Fruit fly (Drosophila melanogaster) whole organism, pupa: ENCODE data around the gene CG12689.

ENCODE experiments used
- CG10348 ChIP-seq: fragments of 200-800 bp; sonication (Bioruptor generic); IDR thresholded peaks from 2 replicates; pipeline ENCODE4 v1.3.6; 2022; ENCODE audit warnings: missing biosample characterization, missing genetic modification characterization
- CG12605 ChIP-seq: fragments of 200-800 bp; sonication (Bioruptor generic); IDR thresholded peaks from 2 replicates; pipeline ENCODE4 v1.3.6; 2022; ENCODE audit warnings: missing biosample characterization, missing genetic modification characterization
- CG13204 ChIP-seq: fragments of 200-800 bp; sonication (Bioruptor generic); optimal IDR thresholded peaks from 2 replicates; lab custom pipeline; 2018; ENCODE audit warnings: missing biosample characterization, mild to moderate bottlenecking, missing genetic modification characterization, moderate library complexity
- CG14655 ChIP-seq: fragments of 200-800 bp; sonication (Bioruptor generic); optimal IDR thresholded peaks from 3 replicates; lab custom pipeline; 2017; ENCODE audit warnings: mild to moderate bottlenecking, missing biosample characterization, missing genetic modification reagents, missing genetic modification characterization
- CG15710 ChIP-seq: fragments of 200-800 bp; sonication (Bioruptor generic); optimal IDR thresholded peaks from 2 replicates; lab custom pipeline; 2018; ENCODE audit warnings: missing biosample characterization, mild to moderate bottlenecking, missing genetic modification characterization, moderate library complexity
- CG17806 ChIP-seq: fragments of 200-800 bp; sonication (Bioruptor generic); optimal IDR thresholded peaks from 2 replicates; lab custom pipeline; 2018; ENCODE audit warnings: missing biosample characterization, mild to moderate bottlenecking, missing genetic modification characterization, moderate library complexity
- CG32121 ChIP-seq: fragments of 200-800 bp; sonication (Bioruptor generic); IDR thresholded peaks from 2 replicates; pipeline ENCODE4 v1.3.6; 2022; ENCODE audit warnings: missing biosample characterization, missing genetic modification characterization
- CG34367 ChIP-seq: fragments of 200-800 bp; sonication (Bioruptor generic); optimal IDR thresholded peaks from 2 replicates; lab custom pipeline; 2018; ENCODE audit warnings: missing biosample characterization, mild to moderate bottlenecking, missing genetic modification characterization
- CG4496 ChIP-seq: fragments of 200-800 bp; sonication (Bioruptor generic); IDR thresholded peaks from 3 replicates; pipeline ENCODE4 v1.3.6; 2022; ENCODE audit warnings: missing biosample characterization, missing genetic modification characterization
- CG8159 ChIP-seq: fragments of 200-800 bp; sonication (Bioruptor generic); optimal IDR thresholded peaks from 3 replicates; lab custom pipeline; 2018; ENCODE audit warnings: missing biosample characterization, mild to moderate bottlenecking, missing genetic modification characterization, moderate library complexity
- CG8301 ChIP-seq: fragments of 200-800 bp; sonication (Bioruptor generic); optimal IDR thresholded peaks from 2 replicates; lab custom pipeline; 2018; ENCODE audit warnings: missing biosample characterization, mild to moderate bottlenecking, missing genetic modification characterization
- CG9948 ChIP-seq: fragments of 200-800 bp; sonication (Bioruptor generic); optimal IDR thresholded peaks from 2 replicates; lab custom pipeline; 2018; ENCODE audit warnings: missing biosample characterization, mild to moderate bottlenecking, missing genetic modification characterization, moderate library complexity
- D1 ChIP-seq: fragments of 200-800 bp; sonication (Bioruptor generic); optimal IDR thresholded peaks from 2 replicates; lab custom pipeline; 2018; ENCODE audit warnings: missing biosample characterization, mild to moderate bottlenecking, missing genetic modification characterization, moderate library complexity
- EcR ChIP-seq: fragments of 200-800 bp; sonication (Bioruptor generic); optimal IDR thresholded peaks from 3 replicates; lab custom pipeline; 2019; ENCODE audit warnings: missing biosample characterization, missing genetic modification characterization, mild to moderate bottlenecking, moderate library complexity, missing genetic modification reagents
- Ets98B ChIP-seq: fragments of 200-800 bp; sonication (Bioruptor generic); IDR thresholded peaks from 2 replicates; pipeline ENCODE4 v1.3.6; 2022; ENCODE audit warnings: missing biosample characterization, missing genetic modification characterization
- Pif1A ChIP-seq: fragments of 200-800 bp; sonication (Bioruptor generic); optimal IDR thresholded peaks from 3 replicates; lab custom pipeline; 2016; ENCODE audit warnings: missing biosample characterization, missing genetic modification characterization
- Pif1B ChIP-seq: fragments of 200-800 bp; sonication (Bioruptor generic); optimal IDR thresholded peaks from 3 replicates; lab custom pipeline; 2016; ENCODE audit warnings: missing biosample characterization, missing genetic modification characterization
- Snoo ChIP-seq: fragments of 200-800 bp; sonication (Bioruptor generic); optimal IDR thresholded peaks from 3 replicates; lab custom pipeline; 2017; ENCODE audit warnings: missing biosample characterization, mild to moderate bottlenecking, missing genetic modification characterization, inconsistent platforms
- fd96Ca ChIP-seq: fragments of 200-800 bp; sonication (Bioruptor generic); IDR thresholded peaks from 3 replicates; pipeline ENCODE4 v1.3.6; 2022; ENCODE audit warnings: missing biosample characterization, missing genetic modification characterization
- gl ChIP-seq: fragments of 200-800 bp; sonication (Bioruptor generic); optimal IDR thresholded peaks from 2 replicates; lab custom pipeline; 2018; ENCODE audit warnings: missing biosample characterization, mild to moderate bottlenecking, missing genetic modification characterization
- rn ChIP-seq: fragments of 200-800 bp; sonication (Bioruptor generic); IDR thresholded peaks from 2 replicates; pipeline ENCODE4 v1.3.6; 2022; ENCODE audit warnings: missing biosample characterization, missing genetic modification characterization

Gene CG12689

DNA sequence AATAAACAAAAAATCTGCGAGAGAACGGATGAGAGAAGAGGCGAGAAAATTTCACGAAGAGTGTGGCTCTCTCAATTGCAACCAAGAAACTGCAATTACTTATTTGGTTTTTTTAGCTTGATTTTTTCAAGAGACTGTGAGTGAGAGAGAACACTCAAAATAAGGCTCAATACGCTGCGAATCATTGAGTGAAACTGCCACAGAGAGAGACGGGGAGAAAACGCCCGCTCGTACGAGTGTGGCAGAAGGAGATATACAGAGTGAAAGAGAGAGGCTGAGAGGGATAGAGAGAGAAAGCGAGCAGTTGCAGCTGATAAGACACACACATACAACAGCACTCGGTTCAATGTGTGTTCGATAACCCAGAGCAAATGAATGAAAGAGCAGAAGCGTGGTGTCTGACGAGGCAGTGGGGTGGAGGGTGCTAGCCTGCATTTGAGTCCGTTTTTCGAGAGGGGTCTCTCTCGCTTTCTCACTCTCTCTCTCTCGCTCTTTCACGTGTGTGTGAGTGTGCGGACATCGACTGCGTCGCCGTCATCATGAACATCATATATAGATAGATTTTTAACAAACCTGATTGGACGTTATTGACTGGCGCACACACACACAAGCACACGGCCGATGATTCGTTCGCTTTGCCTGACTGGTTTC lies 41.0 kb upstream of the CG12689 start:
- TF ChIP-seq rn (GFP tag; lab: Robert Waterston, UW): no peak
- peak; percentile 46; the same call in 1 of the 2 replicates for TF ChIP-seq CG32121
- TF ChIP-seq Pif1A (GFP tag; lab: Kevin White, UChicago): peak; percentile 42
- TF ChIP-seq CG13204: no peak
- peak; percentile 53 for TF ChIP-seq CG14655 (GFP tag; lab: Kevin White, UChicago)
- no peak for TF ChIP-seq CG17806 (tag; lab: Kevin White, UChicago)
- peak; percentile 28 for TF ChIP-seq CG34367 (tag; lab: Kevin White, UChicago)
- TF ChIP-seq CG12605 (GFP tag; lab: Robert Waterston, UW): peak; percentile 80
- peak; percentile 57 for TF ChIP-seq CG4496 (GFP tag; lab: Robert Waterston, UW)
- peak; percentile 21 for TF ChIP-seq CG8301 (tag; lab: Kevin White, UChicago)
- peak; percentile 20 for TF ChIP-seq Ets98B
- TF ChIP-seq fd96Ca (GFP tag; lab: Robert Waterston, UW): peak; percentile 42; the same call in 1 of the 3 replicates
- TF ChIP-seq D1 (tag; lab: Kevin White, UChicago): no peak
- peak; percentile 34 for TF ChIP-seq EcR
- no peak for TF ChIP-seq CG15710 (tag; lab: Kevin White, UChicago)
- peak; percentile 29 for TF ChIP-seq CG8159
- no peak for TF ChIP-seq CG9948 (tag; lab: Kevin White, UChicago)
- TF ChIP-seq CG10348 (GFP tag; lab: Robert Waterston, UW): no peak
- TF ChIP-seq gl (tag; lab: Kevin White, UChicago): peak; percentile 21
- TF ChIP-seq Pif1B (GFP tag; lab: Kevin White, UChicago): peak; percentile 32
- TF ChIP-seq Snoo (tag; lab: Kevin White, UChicago): peak; percentile 22

dm6 chrX:7625224-7625623 lies 39.3 kb upstream of the CG12689 start:
- TF ChIP-seq CG8301 (tag; lab: Kevin White, UChicago) (no peak), CG17806 (tag; lab: Kevin White, UChicago) (no peak), CG10348 (GFP tag; lab: Robert Waterston, UW) (no peak), CG32121 (no peak), CG34367 (tag; lab: Kevin White, UChicago) (no peak), Ets98B (no peak)
- TF ChIP-seq, all 21 proteins: peak for 0

DNA sequence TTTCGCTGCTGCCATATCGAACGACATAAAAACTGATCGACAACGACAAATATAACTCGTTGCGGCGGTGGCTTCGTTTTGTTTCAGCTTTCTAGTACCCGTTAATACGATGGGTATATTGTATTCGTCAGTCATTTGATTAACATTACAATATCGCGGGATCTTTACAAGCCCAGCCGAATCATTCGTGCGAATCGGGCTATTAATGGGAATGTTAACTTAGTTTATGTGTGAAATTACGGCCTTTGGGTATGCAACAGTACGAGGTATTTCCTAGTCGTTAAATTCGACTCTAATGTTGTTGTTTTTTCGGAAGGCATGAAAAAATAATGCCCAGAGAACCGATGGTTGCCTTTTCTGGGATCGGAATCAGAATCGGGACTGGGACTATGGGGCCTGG lies 32.3 kb upstream of the CG12689 start:
- no peak for TF ChIP-seq CG10348 (GFP tag; lab: Robert Waterston, UW)
- TF ChIP-seq CG14655 (GFP tag; lab: Kevin White, UChicago): peak; percentile 18
- peak; percentile 20 for TF ChIP-seq CG17806 (tag; lab: Kevin White, UChicago)
- no peak for TF ChIP-seq CG9948 (tag; lab: Kevin White, UChicago)
- peak; percentile 28 for TF ChIP-seq CG8159
- TF ChIP-seq Snoo (tag; lab: Kevin White, UChicago): peak; percentile 8
- peak; percentile 13 for TF ChIP-seq Pif1A (GFP tag; lab: Kevin White, UChicago)
- peak; percentile 12 for TF ChIP-seq CG8301 (tag; lab: Kevin White, UChicago)
- TF ChIP-seq Ets98B: peak; percentile 38
- TF ChIP-seq fd96Ca (GFP tag; lab: Robert Waterston, UW): peak; percentile 63; the same call in 2 of the 3 replicates
- peak; percentile 20 for TF ChIP-seq CG15710 (tag; lab: Kevin White, UChicago)
- TF ChIP-seq CG4496 (GFP tag; lab: Robert Waterston, UW): peak; percentile 69; the same call in 2 of the 3 replicates
- TF ChIP-seq D1 (tag; lab: Kevin White, UChicago): no peak
- 0 out of 2 replicates have a peak, but pooled peaks have one; percentile 29 for TF ChIP-seq rn (GFP tag; lab: Robert Waterston, UW)
- no peak for TF ChIP-seq Pif1B (GFP tag; lab: Kevin White, UChicago)
- TF ChIP-seq, all 21 proteins: peak for 11

dm6 chrX:7617414-7617813 lies 31.5 kb upstream of the CG12689 start:
- TF ChIP-seq Snoo (tag; lab: Kevin White, UChicago) (no peak), CG32121 (no peak), CG9948 (tag; lab: Kevin White, UChicago) (no peak), rn (GFP tag; lab: Robert Waterston, UW) (no peak), CG10348 (GFP tag; lab: Robert Waterston, UW) (no peak), Pif1B (GFP tag; lab: Kevin White, UChicago) (no peak), D1 (tag; lab: Kevin White, UChicago) (no peak), CG8301 (tag; lab: Kevin White, UChicago) (no peak), fd96Ca (GFP tag; lab: Robert Waterston, UW) (no peak)
- TF ChIP-seq, all 21 proteins: peak for 0

DNA sequence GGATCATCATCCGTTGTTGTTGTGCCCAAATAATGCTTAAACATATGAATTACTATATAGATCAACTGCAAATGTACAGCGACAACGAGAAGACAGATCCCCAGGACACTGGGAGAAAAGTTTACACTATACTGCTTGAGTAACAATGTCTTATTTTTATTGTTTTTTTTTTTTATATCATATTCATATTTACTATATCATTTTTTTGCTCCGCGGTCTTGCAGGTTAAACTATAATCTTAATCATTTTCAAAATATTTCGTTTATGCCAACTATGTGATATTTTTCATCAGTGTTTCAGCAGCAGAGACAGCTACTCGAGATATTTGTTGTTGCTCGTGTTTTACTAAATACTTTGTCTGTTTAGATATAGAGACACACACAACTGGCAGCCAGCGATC lies 31.0 kb upstream of the CG12689 start:
- TF ChIP-seq CG9948 (tag; lab: Kevin White, UChicago) (no peak), CG34367 (tag; lab: Kevin White, UChicago) (no peak), fd96Ca (GFP tag; lab: Robert Waterston, UW) (no peak), CG14655 (GFP tag; lab: Kevin White, UChicago) (peak; percentile 22), CG17806 (tag; lab: Kevin White, UChicago) (peak; percentile 0), CG8159 (peak; percentile 6), CG12605 (GFP tag; lab: Robert Waterston, UW) (no peak), CG15710 (tag; lab: Kevin White, UChicago) (no peak)
